Fruit fly (Drosophila melanogaster): ENCODE measurements around the gene AIF.

AIF gene

DNA sequence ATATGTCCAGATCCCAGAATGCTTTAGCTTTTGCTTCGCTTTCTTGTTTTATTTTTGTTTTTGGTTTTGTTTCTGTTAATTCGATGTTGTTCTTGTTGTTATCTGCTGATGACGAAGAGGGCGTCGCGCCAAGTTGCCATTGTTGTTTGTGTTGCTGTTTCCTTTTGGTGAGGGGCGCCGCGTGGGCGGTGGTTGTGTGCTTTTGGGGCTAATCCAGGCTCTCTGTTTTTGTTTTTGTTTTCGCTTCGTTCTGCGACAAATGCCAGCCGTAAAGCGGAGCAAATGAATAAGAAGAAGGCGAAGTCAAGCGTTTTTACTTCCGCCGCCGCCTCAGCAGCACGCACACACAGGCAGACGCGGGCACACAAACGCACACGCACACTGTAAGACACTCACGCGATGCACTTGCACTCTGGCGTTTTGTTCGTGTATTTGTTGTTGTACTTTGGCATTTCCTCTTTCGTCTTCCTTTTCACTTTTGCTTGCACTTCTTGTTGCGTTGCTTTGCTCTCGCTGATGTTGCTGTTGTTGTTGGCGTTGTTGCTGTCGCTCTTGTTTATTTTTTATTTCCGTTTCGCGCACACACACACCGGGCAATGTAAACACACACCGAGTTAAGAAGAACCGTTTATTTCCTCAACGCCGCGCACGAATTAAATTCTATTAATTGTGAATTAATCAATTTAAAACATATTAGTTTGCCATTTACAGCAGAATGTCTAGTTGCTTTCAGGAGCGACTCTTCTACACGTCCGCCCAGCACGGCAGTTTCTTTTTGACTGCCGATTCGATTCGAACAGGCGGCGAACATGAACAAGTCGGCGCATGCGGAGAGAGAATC is 26.6 kb downstream of the AIF start, which contains the start of gene aop (continued):
- TF ChIP-seq lola (GFP tag; optimal IDR thresholded peaks at IDR 0.05), result no peak
- TF ChIP-seq CG13624 (GFP tag; optimal IDR thresholded peaks at IDR 0.05), result peak; percentile 15
- no peak; the same call in 2 of the 3 replicates for TF ChIP-seq dysf (GFP tag; IDR thresholded peaks at IDR 0.05)
- TF ChIP-seq CG16813 (GFP tag; IDR thresholded peaks at IDR 0.05; ENCODE audit: partially characterized antibody), result no peak; the same call in 2 of the 3 replicates
- TF ChIP-seq CG18476 (GFP tag; optimal IDR thresholded peaks at IDR 0.05), result no peak
- TF ChIP-seq CG11695 (GFP tag; IDR thresholded peaks at IDR 0.05), result no peak
- peak; percentile 37 for TF ChIP-seq Nf-YB (GFP tag; optimal IDR thresholded peaks at IDR 0.05)
- no peak for TF ChIP-seq sim (GFP tag; IDR thresholded peaks at IDR 0.05)
- no peak for TF ChIP-seq az2 (GFP tag; optimal IDR thresholded peaks at IDR 0.05)
- no peak for TF ChIP-seq CG17385 (GFP tag; optimal IDR thresholded peaks at IDR 0.05)
- peak; percentile 49 for TF ChIP-seq Fer1 (GFP tag; optimal IDR thresholded peaks at IDR 0.05)
- TF ChIP-seq CG6175 (GFP tag; IDR thresholded peaks at IDR 0.05), result no peak
- peak; percentile 8 for TF ChIP-seq dmrt11E (tag; optimal IDR thresholded peaks at IDR 0.05)
- TF ChIP-seq Fer2 (tag; optimal IDR thresholded peaks at IDR 0.05), result no peak
- no peak for TF ChIP-seq gfzf (GFP tag; optimal IDR thresholded peaks at IDR 0.05)
- peak; percentile 90 for TF ChIP-seq Med (GFP tag)
- no peak for TF ChIP-seq CTCF (GFP tag; optimal IDR thresholded peaks at IDR 0.05)
- TF ChIP-seq CG2875 (GFP tag; optimal IDR thresholded peaks at IDR 0.05), result no peak
- no peak for TF ChIP-seq CG1602 (GFP tag; optimal IDR thresholded peaks at IDR 0.05)
- TF ChIP-seq stc (GFP tag; IDR thresholded peaks at IDR 0.05), result no peak
- no peak for TF ChIP-seq MESR4 (GFP tag; optimal IDR thresholded peaks at IDR 0.05)
- TF ChIP-seq ranshi (GFP tag; IDR thresholded peaks at IDR 0.05), result no peak; the same call in 1 of the 2 replicates
- peak; percentile 23 for TF ChIP-seq CG15269 (tag; optimal IDR thresholded peaks at IDR 0.05)
- no peak for TF ChIP-seq cwo (GFP tag; optimal IDR thresholded peaks at IDR 0.05)
- no peak for TF ChIP-seq eve (GFP tag; optimal IDR thresholded peaks at IDR 0.05)
- peak; percentile 16; the same call in 1 of the 2 replicates for TF ChIP-seq ara (GFP tag; IDR thresholded peaks at IDR 0.05)
- no peak for TF ChIP-seq Sry-β (GFP tag; optimal IDR thresholded peaks at IDR 0.05)
- TF ChIP-seq Ravus (GFP tag; IDR thresholded peaks at IDR 0.05), result no peak
- no peak for TF ChIP-seq CG30403 (GFP tag; optimal IDR thresholded peaks at IDR 0.05)
- TF ChIP-seq CoRest (tag; optimal IDR thresholded peaks at IDR 0.05), result no peak
- no peak for TF ChIP-seq sens-2 (GFP tag; IDR thresholded peaks at IDR 0.05)
- TF ChIP-seq lov (optimal IDR thresholded peaks at IDR 0.05), result no peak
- TF ChIP-seq lov (GFP tag; IDR thresholded peaks at IDR 0.05), result no peak
- no peak for TF ChIP-seq Myb (GFP tag; optimal IDR thresholded peaks at IDR 0.05)
- TF ChIP-seq Lhr (GFP tag; optimal IDR thresholded peaks at IDR 0.05), result no peak
- TF ChIP-seq seq (GFP tag; IDR thresholded peaks at IDR 0.05), result no peak; the same call in 1 of the 2 replicates
- TF ChIP-seq tio (GFP tag; optimal IDR thresholded peaks at IDR 0.05), result no peak
- TF ChIP-seq Ptx1 (GFP tag; IDR thresholded peaks at IDR 0.05), result no peak
- no peak for TF ChIP-seq CG4820 (GFP tag; optimal IDR thresholded peaks at IDR 0.05)
- no peak for TF ChIP-seq jing (GFP tag; optimal IDR thresholded peaks at IDR 0.05)
- TF ChIP-seq dimm (GFP tag; IDR thresholded peaks at IDR 0.05), result no peak
- peak; percentile 61 for TF ChIP-seq HLHmδ (GFP tag; optimal IDR thresholded peaks at IDR 0.05)
- no peak for TF ChIP-seq run (tag; optimal IDR thresholded peaks at IDR 0.05)
- no peak for TF ChIP-seq CG7786 (GFP tag; optimal IDR thresholded peaks at IDR 0.05)
- TF ChIP-seq CG11456 (GFP tag; IDR thresholded peaks at IDR 0.05), result no peak
- TF ChIP-seq CG9797 (GFP tag; optimal IDR thresholded peaks at IDR 0.05), result no peak
- 0 out of 2 replicates have a peak, but pooled peaks have one; percentile 17 for TF ChIP-seq bbx (GFP tag; IDR thresholded peaks at IDR 0.05; ENCODE audit: partially characterized antibody)
- no peak for TF ChIP-seq crc (GFP tag; optimal IDR thresholded peaks at IDR 0.05)
- no peak; the same call in 1 of the 2 replicates for TF ChIP-seq CG11247 (GFP tag; IDR thresholded peaks at IDR 0.05)
- no peak for TF ChIP-seq CkIIα-i1 (GFP tag; IDR thresholded peaks at IDR 0.05)
